Fruit fly (Drosophila melanogaster) whole organism, adult: ENCODE data around the gene car.

Experiments used
- CG7045 ChIP-seq: fragments of 200-800 bp; sonication (Bioruptor generic); optimal IDR thresholded peaks from 2 replicates; lab custom pipeline; 2017; ENCODE audit warnings: missing biosample characterization, mild to moderate bottlenecking, missing genetic modification characterization
- cnc ChIP-seq, 2 experiments: fragments of >200 bp; optimal IDR thresholded peaks; 2 replicates each; lab custom pipeline; 2017
- kay ChIP-seq: fragments of 200-800 bp; sonication (Bioruptor generic); peaks from one replicate; lab custom pipeline; 2016; ENCODE audit warnings: missing biosample characterization, missing genetic modification characterization, borderline replicate concordance
- pad ChIP-seq: fragments of 200-800 bp; sonication (Bioruptor generic); optimal IDR thresholded peaks from 3 replicates; lab custom pipeline; 2017; ENCODE audit warnings: missing biosample characterization, missing genetic modification characterization, mild to moderate bottlenecking, moderate library complexity, missing genetic modification reagents

dm6 chrX:19520376-19520775 lies 45.4 kb upstream of the car start:
- TF ChIP-seq kay (GFP tag; lab: Kevin White, UChicago): no peak
- TF ChIP-seq CG7045 (GFP tag; lab: Kevin White, UChicago): no peak
- no peak for TF ChIP-seq cnc (optimal IDR thresholded peaks at IDR 0.05; lab: Kevin White, UChicago)
- TF ChIP-seq pad (GFP tag; lab: Kevin White, UChicago): no peak
